Worm (Caenorhabditis elegans) whole organism, L1 larva: ENCODE measurements around the gene atg-16.1.

ENCODE experiments used
- blmp-1 ChIP-seq: fragments of 150-350 bp; optimal IDR thresholded peaks from 2 replicates; lab custom pipeline; 2014; ENCODE audit warnings: missing biosample characterization, missing genetic modification characterization
- ets-5 ChIP-seq: fragments of 200-800 bp; sonication (Bioruptor generic); IDR thresholded peaks from 2 replicates; pipeline ENCODE4 v1.3.6; 2022; ENCODE audit warnings: missing genetic modification characterization, missing compliant biosample characterization
- fkh-10 ChIP-seq: sonication (generic microtip); optimal IDR thresholded peaks from 2 replicates; lab custom pipeline; 2017; ENCODE audit warnings: missing biosample characterization, missing genetic modification reagents, missing genetic modification characterization
- rnt-1 ChIP-seq: sonication (generic microtip); optimal IDR thresholded peaks from 2 replicates; lab custom pipeline; 2016; ENCODE audit warnings: mild to moderate bottlenecking, missing genetic modification characterization, moderate library complexity, missing compliant biosample characterization
- unc-62 ChIP-seq: fragments of 150-350 bp; optimal IDR thresholded peaks from 2 replicates; lab custom pipeline; 2014; ENCODE audit warnings: missing biosample characterization, missing genetic modification reagents, missing genetic modification characterization
- xbp-1 ChIP-seq: sonication (generic microtip); optimal IDR thresholded peaks from 2 replicates; lab custom pipeline; 2016; ENCODE audit warnings: missing genetic modification characterization, missing compliant biosample characterization

DNA sequence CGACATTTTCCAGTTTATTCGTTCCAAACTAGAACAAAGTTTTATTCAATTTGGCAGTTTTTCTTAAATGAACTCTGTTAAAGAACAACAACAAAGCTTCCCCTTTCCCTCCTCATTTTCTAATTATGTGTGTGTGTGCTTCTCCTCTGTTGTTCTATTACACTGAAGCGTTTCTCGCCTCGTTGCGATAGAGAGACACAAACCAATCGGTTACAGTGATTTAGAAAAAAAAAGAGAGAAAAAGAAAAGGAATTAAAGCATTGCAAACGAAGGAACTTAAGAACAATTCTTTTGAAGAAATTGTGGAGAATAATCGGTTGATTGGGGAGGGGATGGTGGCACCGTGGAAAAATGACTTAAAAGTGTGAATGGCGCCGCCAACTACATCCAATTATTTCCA, 24.7 kb downstream of the atg-16.1 start, which contains the start of gene cest-26:
- TF ChIP-seq unc-62: no peak
- no peak for TF ChIP-seq xbp-1 (tag; lab: Kevin White, UChicago)
- TF ChIP-seq fkh-10: no peak
- no peak for TF ChIP-seq blmp-1 (tag; lab: Kevin White, UChicago)
- TF ChIP-seq rnt-1: no peak
- TF ChIP-seq ets-5 (GFP tag; lab: Robert Waterston, UW): no peak
